Worm (Caenorhabditis elegans) whole organism, L4/young adult: ENCODE results near the gene F07C6.2.

Experiments
- W03F9.2 ChIP-seq: fragments of 150-350 bp; optimal IDR thresholded peaks from 2 replicates; lab custom pipeline; 2014; ENCODE audit warnings: missing biosample characterization, missing genetic modification characterization
- dao-5 ChIP-seq: sonication (generic microtip); optimal IDR thresholded peaks from 2 replicates; lab custom pipeline; 2016; ENCODE audit warnings: missing genotype, missing genetic modification characterization, moderate library complexity, missing compliant biosample characterization
- him-1 ChIP-seq: sonication (generic microtip); optimal IDR thresholded peaks from 2 replicates; lab custom pipeline; 2016; ENCODE audit warnings: missing genotype, missing genetic modification reagents, missing genetic modification characterization, missing compliant biosample characterization

DNA sequence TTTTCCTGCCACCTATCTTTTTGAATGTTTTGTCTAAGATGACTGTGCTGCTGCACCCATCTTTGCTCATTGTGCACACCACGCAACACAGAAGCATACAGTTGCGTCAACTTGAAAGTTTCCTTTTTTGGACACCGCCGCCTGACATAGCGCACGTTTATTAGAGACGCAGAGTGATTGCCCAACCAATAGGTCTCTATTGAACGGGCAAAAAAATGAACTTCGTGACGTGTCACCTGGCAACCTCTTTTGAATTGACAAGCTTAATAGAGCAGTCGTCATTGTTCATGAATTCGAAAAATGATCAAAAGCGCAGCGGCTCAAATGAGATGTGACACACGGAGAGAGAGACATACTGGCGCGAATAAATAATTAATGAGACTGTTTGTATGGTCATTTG, 20.6 kb downstream of the F07C6.2 start:
- TF ChIP-seq him-1 (no peak), dao-5 (tag; lab: Kevin White, UChicago) (no peak), W03F9.2 (tag; lab: Kevin White, UChicago) (no peak)
